Worm (Caenorhabditis elegans) whole organism, L1 larva: ENCODE data around the gene F53H2.3.
"Not testable (repeated sequence)": the region's sequence is repeated elsewhere in the genome, so short reads cannot be mapped to it uniquely, and the experiment has no call there.

ENCODE experiments used
- C16A3.4 ChIP-seq: fragments of 150-350 bp; optimal IDR thresholded peaks from 2 replicates; lab custom pipeline; 2014; ENCODE audit warnings: missing biosample characterization, missing genetic modification characterization
- F16B12.6 ChIP-seq: fragments of 150-350 bp; optimal IDR thresholded peaks from 2 replicates; lab custom pipeline; 2014; ENCODE audit warnings: missing biosample characterization, missing genetic modification characterization
- aha-1 ChIP-seq: fragments of 150-350 bp; optimal IDR thresholded peaks from 2 replicates; lab custom pipeline; 2014; ENCODE audit warnings: missing biosample characterization, missing genetic modification characterization
- alr-1 ChIP-seq: fragments of 200-800 bp; sonication (Bioruptor generic); optimal IDR thresholded peaks from 2 replicates; lab custom pipeline; 2018; ENCODE audit warnings: borderline replicate concordance, mild to moderate bottlenecking, missing genetic modification characterization, missing compliant biosample characterization
- ama-1 ChIP-seq: fragments of 150-350 bp; optimal IDR thresholded peaks from 2 replicates; lab custom pipeline; 2014
- blmp-1 ChIP-seq: fragments of 150-350 bp; optimal IDR thresholded peaks from 2 replicates; lab custom pipeline; 2014; ENCODE audit warnings: missing biosample characterization, missing genetic modification characterization
- ceh-8 ChIP-seq: fragments of 200-800 bp; sonication (Bioruptor generic); optimal IDR thresholded peaks from 2 replicates; lab custom pipeline; 2018; ENCODE audit warnings: mild to moderate bottlenecking, missing genetic modification characterization, moderate library complexity, missing compliant biosample characterization
- ceh-82 ChIP-seq, 3 experiments: fragments of 150-350 bp in 1 of 3; sonication (generic microtip) in 2 of 3; optimal IDR thresholded peaks; 2 replicates each; lab custom pipeline; 2014 to 2017; ENCODE audit warnings: missing biosample characterization in 3 of 3, missing genetic modification characterization in 3 of 3
- ceh-88 ChIP-seq: fragments of 200-800 bp; sonication (Bioruptor generic); IDR thresholded peaks from 2 replicates; pipeline ENCODE4 v1.3.6; 2022; ENCODE audit warnings: missing genetic modification characterization, missing compliant biosample characterization
- ces-1 ChIP-seq: fragments of 150-350 bp; optimal IDR thresholded peaks from 2 replicates; lab custom pipeline; 2014; ENCODE audit warnings: missing biosample characterization, missing genetic modification reagents, missing genetic modification characterization
- dpl-1 ChIP-seq, 3 experiments: fragments of 150-350 bp in 2 of 3; sonication (generic microtip) in 1 of 3; optimal IDR thresholded peaks; 2 replicates each; lab custom pipeline; 2014 to 2017; ENCODE audit warnings: missing biosample characterization in 3 of 3, missing genetic modification characterization in 3 of 3, missing genetic modification reagents in 3 of 3
- dsc-1 ChIP-seq: sonication (generic microtip); optimal IDR thresholded peaks from 2 replicates; lab custom pipeline; 2016; ENCODE audit warnings: mild to moderate bottlenecking, missing genetic modification characterization, missing compliant biosample characterization
- efl-1 ChIP-seq, 4 experiments: fragments of 150-350 bp; optimal IDR thresholded peaks in 3 of 4; peaks in 1 of 4; 1 replicate in 1 of 4; 2 replicates in 3 of 4; lab custom pipeline; 2014; ENCODE audit warnings: missing biosample characterization in 2 of 4, missing genetic modification characterization in 2 of 4, missing genetic modification reagents in 2 of 4
- efl-3 ChIP-seq: fragments of 200-800 bp; sonication (Bioruptor generic); optimal IDR thresholded peaks from 2 replicates; lab custom pipeline; 2018; ENCODE audit warnings: mild to moderate bottlenecking, missing genetic modification characterization, missing compliant biosample characterization
- egl-13 ChIP-seq: sonication (generic microtip); optimal IDR thresholded peaks from 2 replicates; lab custom pipeline; 2016; ENCODE audit warnings: missing genotype, missing genetic modification reagents, missing genetic modification characterization, missing compliant biosample characterization
- elt-3 ChIP-seq, 6 experiments: fragments of 150-350 bp in 1 of 6; sonication (generic microtip); optimal IDR thresholded peaks; 2 replicates each; lab custom pipeline; 2017 to 2018; ENCODE audit warnings: missing biosample characterization in 6 of 6, missing genetic modification characterization in 6 of 6, inconsistent platforms in 1 of 6
- ets-5 ChIP-seq: fragments of 200-800 bp; sonication (Bioruptor generic); IDR thresholded peaks from 2 replicates; pipeline ENCODE4 v1.3.6; 2022; ENCODE audit warnings: missing genetic modification characterization, missing compliant biosample characterization
- fkh-10 ChIP-seq: sonication (generic microtip); optimal IDR thresholded peaks from 2 replicates; lab custom pipeline; 2017; ENCODE audit warnings: missing biosample characterization, missing genetic modification reagents, missing genetic modification characterization
- grh-1 ChIP-seq: fragments of 200-800 bp; sonication (Bioruptor generic); IDR thresholded peaks from 2 replicates; pipeline ENCODE4 v1.3.6; 2022; ENCODE audit warnings: missing genetic modification reagents, missing genetic modification characterization, missing compliant biosample characterization
- hpl-2 ChIP-seq: fragments of 150-350 bp; optimal IDR thresholded peaks from 2 replicates; lab custom pipeline; 2014; ENCODE audit warnings: missing biosample characterization, missing genetic modification reagents, missing genetic modification characterization
- irx-1 ChIP-seq: sonication (generic microtip); optimal IDR thresholded peaks from 2 replicates; lab custom pipeline; 2016; ENCODE audit warnings: missing genetic modification characterization, missing compliant biosample characterization
- isw-1 ChIP-seq: fragments of 200-800 bp; sonication (Bioruptor generic); IDR thresholded peaks from 2 replicates; pipeline ENCODE4 v1.3.6; 2022; ENCODE audit warnings: missing genetic modification characterization, missing compliant biosample characterization
- jun-1 ChIP-seq: fragments of 150-350 bp; optimal IDR thresholded peaks from 2 replicates; lab custom pipeline; 2014; ENCODE audit warnings: missing biosample characterization, missing genetic modification reagents, missing genetic modification characterization
- lin-14 ChIP-seq: fragments of 200-800 bp; sonication (Bioruptor generic); optimal IDR thresholded peaks from 2 replicates; lab custom pipeline; 2018; ENCODE audit warnings: mild to moderate bottlenecking, missing genetic modification characterization, moderate library complexity, missing compliant biosample characterization
- lin-15B ChIP-seq: fragments of 150-350 bp; sonication (generic microtip); optimal IDR thresholded peaks from 3 replicates; lab custom pipeline; 2014; ENCODE audit warnings: missing biosample characterization, missing genetic modification characterization
- lin-35 ChIP-seq, 2 experiments: fragments of 150-350 bp; optimal IDR thresholded peaks; 2 replicates each; lab custom pipeline; 2014; ENCODE audit warnings: missing biosample characterization in 2 of 2, missing genetic modification characterization in 2 of 2, missing genetic modification reagents in 2 of 2
- lir-3 ChIP-seq: sonication (generic microtip); optimal IDR thresholded peaks from 2 replicates; lab custom pipeline; 2016; ENCODE audit warnings: mild to moderate bottlenecking, missing genetic modification characterization, moderate library complexity, missing compliant biosample characterization; ENCODE audit not compliant: poor library complexity
- lsy-2 ChIP-seq, 2 experiments: fragments of 150-350 bp; optimal IDR thresholded peaks; 2 replicates each; lab custom pipeline; 2014; ENCODE audit warnings: missing biosample characterization in 2 of 2, missing genetic modification characterization in 2 of 2
- mab-9 ChIP-seq: fragments of 200-800 bp; sonication (Bioruptor generic); IDR thresholded peaks from 2 replicates; pipeline ENCODE4 v1.3.6; 2022; ENCODE audit warnings: missing genetic modification reagents, missing genetic modification characterization, missing compliant biosample characterization
- mep-1 ChIP-seq: fragments of 150-350 bp; optimal IDR thresholded peaks from 2 replicates; lab custom pipeline; 2014; ENCODE audit warnings: missing biosample characterization, missing genetic modification characterization
- nhr-11 ChIP-seq: fragments of 150-350 bp; optimal IDR thresholded peaks from 2 replicates; lab custom pipeline; 2014; ENCODE audit warnings: missing biosample characterization, missing genetic modification characterization
- nhr-12 ChIP-seq: sonication (generic microtip); optimal IDR thresholded peaks from 2 replicates; lab custom pipeline; 2017; ENCODE audit warnings: missing biosample characterization, missing genetic modification characterization
- nhr-20 ChIP-seq: sonication (generic microtip); optimal IDR thresholded peaks from 2 replicates; lab custom pipeline; 2016; ENCODE audit warnings: mild to moderate bottlenecking, missing genetic modification characterization, missing compliant biosample characterization
- nhr-47 ChIP-seq: sonication (generic microtip); optimal IDR thresholded peaks from 2 replicates; lab custom pipeline; 2016; ENCODE audit warnings: mild to moderate bottlenecking, missing genetic modification characterization, moderate library complexity, missing compliant biosample characterization
- nhr-71 ChIP-seq: sonication (generic microtip); optimal IDR thresholded peaks from 2 replicates; lab custom pipeline; 2016; ENCODE audit warnings: mild to moderate bottlenecking, missing genetic modification characterization, moderate library complexity, missing compliant biosample characterization
- nhr-85 ChIP-seq: sonication (generic microtip); peaks from one replicate; lab custom pipeline; 2016; ENCODE audit warnings: missing genetic modification characterization, inconsistent platforms, missing compliant biosample characterization
- pag-3 ChIP-seq: sonication (generic microtip); optimal IDR thresholded peaks from 2 replicates; lab custom pipeline; 2017; ENCODE audit warnings: missing genetic modification characterization, mild to moderate bottlenecking, missing compliant biosample characterization, antibody characterized with exemption, borderline replicate concordance; ENCODE audit not compliant: insufficient read depth
- skn-1 ChIP-seq: fragments of 150-350 bp; optimal IDR thresholded peaks from 2 replicates; lab custom pipeline; 2014; ENCODE audit warnings: missing biosample characterization, missing genetic modification characterization
- snpc-4 ChIP-seq: fragments of 150-350 bp; optimal IDR thresholded peaks from 2 replicates; lab custom pipeline; 2014; ENCODE audit warnings: missing biosample characterization, missing genetic modification characterization
- snu-23 ChIP-seq: sonication (generic microtip); optimal IDR thresholded peaks from 2 replicates; lab custom pipeline; 2016; ENCODE audit warnings: missing genetic modification characterization, missing compliant biosample characterization
- sox-4 ChIP-seq: sonication (generic microtip); optimal IDR thresholded peaks from 2 replicates; lab custom pipeline; 2016; ENCODE audit warnings: missing genetic modification characterization, missing compliant biosample characterization
- sptf-1 ChIP-seq: fragments of 150-350 bp; optimal IDR thresholded peaks from 2 replicates; lab custom pipeline; 2014; ENCODE audit warnings: missing biosample characterization, missing genetic modification characterization
- tbx-2 ChIP-seq: sonication (generic microtip); optimal IDR thresholded peaks from 2 replicates; lab custom pipeline; 2016; ENCODE audit warnings: missing genetic modification characterization, missing compliant biosample characterization
- unc-62 ChIP-seq: fragments of 150-350 bp; optimal IDR thresholded peaks from 2 replicates; lab custom pipeline; 2014; ENCODE audit warnings: missing biosample characterization, missing genetic modification reagents, missing genetic modification characterization
- xbp-1 ChIP-seq: sonication (generic microtip); optimal IDR thresholded peaks from 2 replicates; lab custom pipeline; 2016; ENCODE audit warnings: missing genetic modification characterization, missing compliant biosample characterization
- ztf-11 ChIP-seq, 2 experiments: sonication (generic microtip); optimal IDR thresholded peaks; 2 replicates each; lab custom pipeline; 2016 to 2017; ENCODE audit warnings: missing genetic modification characterization in 2 of 2, missing biosample characterization in 1 of 2, missing compliant biosample characterization in 1 of 2
- ztf-4 ChIP-seq: fragments of 150-350 bp; optimal IDR thresholded peaks from 2 replicates; lab custom pipeline; 2014; ENCODE audit warnings: missing biosample characterization, missing genetic modification characterization

Gene F53H2.3

ce11 chrV:20431390-20431789 lies 19.8 kb upstream of the F53H2.3 start:
- peak; percentile 72 for TF ChIP-seq F16B12.6
- peak; percentile 22 to 44 for TF ChIP-seq efl-1 (optimal IDR thresholded peaks at IDR 0.05; lab: Kevin White, UChicago)
- not testable (repeated sequence) for TF ChIP-seq efl-1 (GFP tag; optimal IDR thresholded peaks at IDR 0.05 in 1 of 2; lab: Kevin White, UChicago)
- TF ChIP-seq lin-35 (GFP tag; optimal IDR thresholded peaks at IDR 0.05; lab: Kevin White, UChicago), result peak in 1 of 2 experiments; percentile 38
- peak in 2 of 3 experiments; percentile 5 to 23 for TF ChIP-seq dpl-1 (GFP tag; optimal IDR thresholded peaks at IDR 0.05; lab: Kevin White, UChicago)

- TF ChIP-seq nhr-85 (tag; lab: Kevin White, UChicago) (no peak), nhr-11 (no peak), sptf-1 (tag; lab: Kevin White, UChicago) (no peak), dsc-1 (tag; lab: Kevin White, UChicago) (no peak), xbp-1 (no peak), C16A3.4 (tag; lab: Kevin White, UChicago) (no peak), egl-13 (no peak), skn-1 (tag; lab: Kevin White, UChicago) (no peak), fkh-10 (no peak), grh-1 (GFP tag; lab: Robert Waterston, UW) (no peak), ztf-11 (tag; optimal IDR thresholded peaks at IDR 0.05; lab: Kevin White, UChicago) (no peak), snpc-4 (tag; lab: Kevin White, UChicago) (no peak), nhr-71 (no peak)
Observed at ce11 chrV:20425183-20425400, 13.5 kb upstream of the F53H2.3 start, which contains the start of the genes fce-2 and F48F5.8. fce-2 (plus strand) TSS chrV:20425301. F48F5.8 (plus strand) TSS chrV:20425342.

- TF ChIP-seq lin-15B (peak; percentile 24), isw-1 (GFP tag; lab: Robert Waterston, UW) (peak; percentile 50), snpc-4 (tag; lab: Kevin White, UChicago) (no peak), snu-23 (GFP tag; lab: Kevin White, UChicago) (peak; percentile 61), elt-3 (tag; optimal IDR thresholded peaks at IDR 0.05; lab: Kevin White, UChicago) (peak in 1 of 6 experiments; percentile 14), jun-1 (peak; percentile 40), tbx-2 (tag; lab: Kevin White, UChicago) (peak; percentile 68), lsy-2 (tag; optimal IDR thresholded peaks at IDR 0.05; lab: Kevin White, UChicago) (peak; percentile 32 to 69), hpl-2 (no peak), aha-1 (no peak), irx-1 (tag; lab: Kevin White, UChicago) (peak; percentile 83), ces-1 (GFP tag; lab: Kevin White, UChicago) (no peak), fkh-10 (no peak), unc-62 (GFP tag; lab: Kevin White, UChicago) (no peak), ztf-4 (tag; lab: Kevin White, UChicago) (no peak), nhr-47 (tag; lab: Kevin White, UChicago) (peak; percentile 71), ets-5 (no peak), nhr-12 (tag; lab: Kevin White, UChicago) (no peak), lir-3 (peak; percentile 88), mab-9 (GFP tag; lab: Robert Waterston, UW) (no peak), ceh-82 (tag; optimal IDR thresholded peaks at IDR 0.05; lab: Kevin White, UChicago) (peak; percentile 5 to 68 (median 14)), egl-13 (peak; percentile 58), alr-1 (tag; lab: Kevin White, UChicago) (no peak), ama-1 (lab: Kevin White, UChicago) (no peak), dpl-1 (GFP tag; optimal IDR thresholded peaks at IDR 0.05; lab: Kevin White, UChicago) (peak; percentile 84 to 92 (median 86)), efl-3 (GFP tag; lab: Kevin White, UChicago) (no peak), mep-1 (tag; lab: Kevin White, UChicago) (peak; percentile 62), blmp-1 (tag; lab: Kevin White, UChicago) (peak; percentile 64), lin-14 (GFP tag; lab: Kevin White, UChicago) (peak; percentile 87), ceh-88 (GFP tag; lab: Robert Waterston, UW) (no peak), nhr-71 (peak; percentile 77), nhr-20 (tag; lab: Kevin White, UChicago) (peak; percentile 90), ceh-8 (GFP tag; lab: Kevin White, UChicago) (peak; percentile 12), sox-4 (peak; percentile 60), pag-3 (tag; lab: Kevin White, UChicago) (no peak)
Observed at ce11 chrV:20424229-20425182, 12.9 kb upstream of the F53H2.3 start.
